Fruit fly (Drosophila melanogaster) whole organism, embryonic: ENCODE results near the gene f-cup.

ENCODE experiments used
- BEAF-32 ChIP-seq: fragments of 200-800 bp; sonication (Bioruptor generic); optimal IDR thresholded peaks from 3 replicates; lab custom pipeline; 2017; ENCODE audit warnings: missing biosample characterization, missing genetic modification characterization, mild to moderate bottlenecking, moderate library complexity, missing genetic modification reagents
- C15 ChIP-seq: fragments of 200-800 bp; sonication (Bioruptor generic); IDR thresholded peaks from 3 replicates; pipeline ENCODE4 v1.3.6; 2022; ENCODE audit warnings: missing biosample characterization, missing genetic modification characterization
- CG10274 ChIP-seq: fragments of 200-800 bp; sonication (Bioruptor generic); optimal IDR thresholded peaks from 3 replicates; lab custom pipeline; 2017; ENCODE audit warnings: missing biosample characterization, mild to moderate bottlenecking, missing genetic modification characterization
- CG11085 ChIP-seq: fragments of 200-800 bp; sonication (Bioruptor generic); IDR thresholded peaks from 2 replicates; pipeline ENCODE4 v1.3.6; 2022; ENCODE audit warnings: missing biosample characterization, missing genetic modification characterization
- CG11247 ChIP-seq: fragments of 200-800 bp; sonication (Bioruptor generic); IDR thresholded peaks from 2 replicates; pipeline ENCODE4 v1.3.6; 2022; ENCODE audit warnings: missing biosample characterization, missing genetic modification characterization
- CG13894 ChIP-seq: fragments of 200-800 bp; sonication (Bioruptor generic); optimal IDR thresholded peaks from 3 replicates; lab custom pipeline; 2018; ENCODE audit warnings: missing biosample characterization, mild to moderate bottlenecking, missing genetic modification characterization, moderate library complexity
- CG15073 ChIP-seq: fragments of 200-800 bp; sonication (Bioruptor generic); optimal IDR thresholded peaks from 2 replicates; lab custom pipeline; 2016; ENCODE audit warnings: missing biosample characterization, missing genetic modification characterization
- CG16779 ChIP-seq: fragments of 200-800 bp; sonication (Bioruptor generic); IDR thresholded peaks from 2 replicates; pipeline ENCODE4 v1.3.6; 2022; ENCODE audit warnings: missing biosample characterization, missing genetic modification characterization
- CG18262 ChIP-seq: fragments of 200-800 bp; optimal IDR thresholded peaks from 3 replicates; lab custom pipeline; 2019; ENCODE audit warnings: missing biosample characterization, mild to moderate bottlenecking, missing genetic modification characterization, moderate library complexity
- CG18476 ChIP-seq: fragments of 200-800 bp; sonication (Bioruptor generic); optimal IDR thresholded peaks from 2 replicates; lab custom pipeline; 2016; ENCODE audit warnings: missing biosample characterization, mild to moderate bottlenecking, missing genetic modification characterization
- CG34376 ChIP-seq: fragments of 200-800 bp; sonication (Bioruptor generic); optimal IDR thresholded peaks from 2 replicates; lab custom pipeline; 2018; ENCODE audit warnings: missing biosample characterization, mild to moderate bottlenecking, missing genetic modification characterization
- CG3726 ChIP-seq: fragments of 200-800 bp; sonication (Bioruptor generic); IDR thresholded peaks from 3 replicates; pipeline ENCODE4, ENCODE4 v1.3.6; 2022; ENCODE audit warnings: missing biosample characterization, missing genetic modification characterization
- CG43689 ChIP-seq: fragments of 200-800 bp; sonication (Bioruptor generic); IDR thresholded peaks from 2 replicates; pipeline ENCODE4 v1.3.6; 2022; ENCODE audit warnings: missing biosample characterization, missing genetic modification characterization
- CG4424 ChIP-seq: fragments of 200-800 bp; sonication (Bioruptor generic); optimal IDR thresholded peaks from 3 replicates; lab custom pipeline; 2016; ENCODE audit warnings: missing biosample characterization, missing genetic modification characterization
- CG6175 ChIP-seq: fragments of 200-800 bp; sonication (Bioruptor generic); IDR thresholded peaks from 3 replicates; pipeline ENCODE4 v1.3.6; 2022; ENCODE audit warnings: missing biosample characterization, missing genetic modification characterization
- CG6254 ChIP-seq: fragments of 200-800 bp; sonication (Bioruptor generic); optimal IDR thresholded peaks from 3 replicates; lab custom pipeline; 2017; ENCODE audit warnings: mild to moderate bottlenecking, missing biosample characterization, missing genetic modification reagents, missing genetic modification characterization
- CG7271 ChIP-seq: fragments of 200-800 bp; sonication (Bioruptor generic); optimal IDR thresholded peaks from 2 replicates; lab custom pipeline; 2018; ENCODE audit warnings: missing biosample characterization, mild to moderate bottlenecking, missing genetic modification characterization, moderate library complexity
- CG7786 ChIP-seq: fragments of 200-800 bp; sonication (Bioruptor generic); optimal IDR thresholded peaks from 2 replicates; lab custom pipeline; 2016; ENCODE audit warnings: missing biosample characterization, missing genetic modification characterization
- CG9215 ChIP-seq: fragments of 200-800 bp; sonication (Bioruptor generic); IDR thresholded peaks from 2 replicates; pipeline ENCODE4 v1.3.6; 2022; ENCODE audit warnings: missing biosample characterization, missing genetic modification characterization
- CG9609 ChIP-seq: fragments of 200-800 bp; sonication (Bioruptor generic); optimal IDR thresholded peaks from 3 replicates; lab custom pipeline; 2016; ENCODE audit warnings: missing biosample characterization, missing genetic modification characterization
- Dip3 ChIP-seq: fragments of 200-800 bp; sonication (Bioruptor generic); optimal IDR thresholded peaks from 3 replicates; lab custom pipeline; 2016; ENCODE audit warnings: missing biosample characterization, missing genetic modification characterization
- Drgx ChIP-seq: fragments of 200-800 bp; sonication (Bioruptor generic); IDR thresholded peaks from 2 replicates; pipeline ENCODE4 v1.3.6; 2022; ENCODE audit warnings: missing biosample characterization, missing genetic modification characterization
- E2f2 ChIP-seq: fragments of 200-800 bp; sonication (Bioruptor generic); IDR thresholded peaks from 2 replicates; pipeline ENCODE4 v1.3.6; 2022; ENCODE audit warnings: missing biosample characterization, missing genetic modification characterization
- Gsc ChIP-seq: fragments of 200-800 bp; sonication (Bioruptor generic); IDR thresholded peaks from 2 replicates; pipeline ENCODE4 v1.3.6; 2022; ENCODE audit warnings: missing biosample characterization, missing genetic modification characterization
- HLH54F ChIP-seq: fragments of 200-800 bp; sonication (Bioruptor generic); optimal IDR thresholded peaks from 3 replicates; lab custom pipeline; 2016; ENCODE audit warnings: missing biosample characterization, missing genetic modification characterization
- Hmr ChIP-seq: fragments of 200-800 bp; sonication (Bioruptor generic); optimal IDR thresholded peaks from 3 replicates; lab custom pipeline; 2017; ENCODE audit warnings: mild to moderate bottlenecking, missing biosample characterization, missing genetic modification reagents, missing genetic modification characterization
- Lpt ChIP-seq: fragments of >200 bp; optimal IDR thresholded peaks from 2 replicates; lab custom pipeline; 2018; ENCODE audit warnings: missing biosample characterization, missing genetic modification characterization
- Neu2 ChIP-seq: fragments of 200-800 bp; sonication (Bioruptor generic); optimal IDR thresholded peaks from 3 replicates; lab custom pipeline; 2016; ENCODE audit warnings: missing biosample characterization, missing genetic modification characterization, borderline replicate concordance
- Pdp1 ChIP-seq, 2 experiments: fragments of 200-800 bp; sonication (Bioruptor generic); optimal IDR thresholded peaks; 3 replicates each; lab custom pipeline; 2016; ENCODE audit warnings: missing biosample characterization in 2 of 2, missing genetic modification characterization in 2 of 2, mild to moderate bottlenecking in 1 of 2, moderate library complexity in 1 of 2
- cato ChIP-seq: fragments of 200-800 bp; sonication (Bioruptor generic); optimal IDR thresholded peaks from 2 replicates; lab custom pipeline; 2016; ENCODE audit warnings: missing biosample characterization, missing genetic modification characterization, borderline replicate concordance
- chn ChIP-seq: fragments of 200-800 bp; sonication (Bioruptor generic); optimal IDR thresholded peaks from 2 replicates; lab custom pipeline; 2016; ENCODE audit warnings: missing biosample characterization, missing genetic modification characterization
- croc ChIP-seq: fragments of 200-800 bp; sonication (Bioruptor generic); conservative IDR thresholded peaks from 3 replicates; pipeline ENCODE4 v1.3.6; 2022; ENCODE audit warnings: missing biosample characterization, missing genetic modification characterization
- dm ChIP-seq: fragments of 200-800 bp; sonication (Bioruptor generic); optimal IDR thresholded peaks from 3 replicates; lab custom pipeline; 2016; ENCODE audit warnings: missing biosample characterization, missing genetic modification characterization
- hth ChIP-seq: fragments of >200 bp; optimal IDR thresholded peaks from 2 replicates; lab custom pipeline; 2017; ENCODE audit warnings: inconsistent platforms
- kah ChIP-seq: fragments of 200-800 bp; sonication (Bioruptor generic); optimal IDR thresholded peaks from 2 replicates; lab custom pipeline; 2018; ENCODE audit warnings: missing biosample characterization, mild to moderate bottlenecking, missing genetic modification characterization
- lilli ChIP-seq: fragments of 200-800 bp; sonication (Bioruptor generic); optimal IDR thresholded peaks from 3 replicates; lab custom pipeline; 2016; ENCODE audit warnings: missing biosample characterization, missing genetic modification characterization
- mam ChIP-seq: fragments of 200-800 bp; sonication (Bioruptor generic); optimal IDR thresholded peaks from 3 replicates; lab custom pipeline; 2016; ENCODE audit warnings: missing biosample characterization, missing genetic modification characterization
- pan ChIP-seq, 4 experiments: fragments of >200 bp in 3 of 4; fragments of 200-800 bp in 1 of 4; sonication (Bioruptor generic) in 1 of 4; optimal IDR thresholded peaks in 3 of 4; IDR thresholded peaks in 1 of 4; 2 replicates each; pipeline versions ENCODE4 v1.3.6 to Lab custom; 2017 to 2022; ENCODE audit warnings: missing biosample characterization in 2 of 4, missing genetic modification characterization in 2 of 4, mixed read lengths in 1 of 4
- pho ChIP-seq: fragments of 200-800 bp; sonication (Bioruptor generic); optimal IDR thresholded peaks from 2 replicates; lab custom pipeline; 2016; ENCODE audit warnings: missing biosample characterization, missing genetic modification characterization
- pita ChIP-seq: fragments of 200-800 bp; sonication (Bioruptor generic); optimal IDR thresholded peaks from 2 replicates; lab custom pipeline; 2017; ENCODE audit warnings: missing biosample characterization, mild to moderate bottlenecking, missing genetic modification characterization
- psq ChIP-seq: fragments of 200-800 bp; sonication (Bioruptor generic); optimal IDR thresholded peaks from 2 replicates; lab custom pipeline; 2017; ENCODE audit warnings: missing biosample characterization, missing genetic modification characterization
- ro ChIP-seq: fragments of 200-800 bp; sonication (Bioruptor generic); IDR thresholded peaks from 2 replicates; pipeline ENCODE4 v1.3.6; 2022; ENCODE audit warnings: missing biosample characterization, missing genetic modification characterization
- run ChIP-seq: fragments of 200-800 bp; sonication (Bioruptor generic); optimal IDR thresholded peaks from 3 replicates; lab custom pipeline; 2018; ENCODE audit warnings: missing biosample characterization, mild to moderate bottlenecking, missing genetic modification characterization
- sens-2 ChIP-seq: fragments of 200-800 bp; sonication (Bioruptor generic); IDR thresholded peaks from 2 replicates; pipeline ENCODE4 v1.3.6; 2022; ENCODE audit warnings: missing biosample characterization, missing genetic modification characterization
- sr ChIP-seq: fragments of 200-800 bp; sonication (Bioruptor generic); IDR thresholded peaks from 3 replicates; pipeline ENCODE4 v1.3.6; 2022; ENCODE audit warnings: missing biosample characterization, missing genetic modification characterization
- stc ChIP-seq: fragments of 200-800 bp; sonication (Bioruptor generic); IDR thresholded peaks from 2 replicates; pipeline ENCODE4 v1.3.6; 2022; ENCODE audit warnings: missing biosample characterization, missing genetic modification characterization
- vnd ChIP-seq: fragments of 200-800 bp; sonication (Bioruptor generic); IDR thresholded peaks from 3 replicates; pipeline ENCODE4 v1.3.6; 2022; ENCODE audit warnings: missing biosample characterization, missing genetic modification characterization; ENCODE audit not compliant: partially characterized antibody
- wdn ChIP-seq: fragments of 200-800 bp; sonication (Bioruptor generic); IDR thresholded peaks from 2 replicates; pipeline ENCODE4 v1.3.6; 2022; ENCODE audit warnings: missing biosample characterization, missing genetic modification characterization
- zfh1 ChIP-seq: fragments of 200-800 bp; sonication (Bioruptor generic); IDR thresholded peaks from 3 replicates; pipeline ENCODE4 v1.3.6; 2022; ENCODE audit warnings: missing biosample characterization, missing genetic modification characterization

f-cup gene

DNA sequence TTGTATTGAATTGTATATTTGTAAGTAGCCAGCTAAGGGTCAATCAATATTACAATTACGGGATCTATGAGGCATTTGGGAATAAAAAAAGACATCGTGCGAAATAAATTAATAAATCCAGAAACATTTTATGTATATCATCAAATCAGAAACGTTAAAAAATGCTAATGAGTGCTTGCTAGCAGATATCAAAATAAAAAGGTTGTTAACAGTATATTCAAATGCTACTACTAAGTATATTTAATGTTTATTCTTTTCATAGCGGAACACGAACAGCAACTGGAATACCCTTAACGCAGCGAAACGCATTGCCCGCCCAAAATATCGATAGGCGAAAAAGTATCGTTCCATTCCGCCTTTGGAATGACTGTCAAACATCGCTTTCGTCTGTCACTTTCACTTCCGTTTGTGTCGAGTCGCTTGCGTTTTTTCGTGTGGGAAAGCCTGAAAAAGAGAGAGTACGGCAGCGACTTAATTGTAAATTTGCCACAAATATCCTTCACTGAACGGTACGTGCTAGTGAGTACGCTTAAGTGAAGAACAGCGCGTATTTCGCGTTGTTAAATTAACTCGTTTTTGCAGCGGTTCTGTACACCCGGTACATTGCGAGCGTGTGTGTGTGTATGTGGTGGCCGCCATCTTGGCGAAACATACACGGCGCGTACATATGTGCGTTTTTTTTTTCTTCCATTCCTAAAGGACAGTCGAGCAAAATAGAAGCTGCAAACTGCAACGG is 39.5 kb downstream of the f-cup start, which contains the start of gene B52 (continued):
- no peak for TF ChIP-seq CG13894
- peak; percentile 54 for TF ChIP-seq pho (GFP tag; lab: Kevin White, UChicago)
- peak; percentile 73 for TF ChIP-seq BEAF-32 (GFP tag; lab: Kevin White, UChicago)
- peak; percentile 80 for TF ChIP-seq dm (GFP tag; lab: Kevin White, UChicago)
- peak; percentile 39; the same call in 1 of the 2 replicates for TF ChIP-seq CG9215 (GFP tag; lab: Robert Waterston, UW)
- no peak for TF ChIP-seq pita (GFP tag; lab: Kevin White, UChicago)
- peak; percentile 61; the same call in 1 of the 2 replicates for TF ChIP-seq stc (GFP tag; lab: Robert Waterston, UW)
- TF ChIP-seq Hmr = peak; percentile 77
- no peak for TF ChIP-seq ro
- 0 out of 3 replicates have a peak, but pooled peaks have one; percentile 37 for TF ChIP-seq CG6175
- peak; percentile 62 for TF ChIP-seq CG6254 (GFP tag; lab: Kevin White, UChicago)
- peak; percentile 21 for TF ChIP-seq CG7786 (GFP tag; lab: Kevin White, UChicago)
- TF ChIP-seq CG11247 (GFP tag; lab: Robert Waterston, UW) = peak; percentile 63
- peak in 1 of 2 experiments; percentile 35 for TF ChIP-seq Pdp1 (GFP tag; optimal IDR thresholded peaks at IDR 0.05; lab: Kevin White, UChicago)
- TF ChIP-seq hth = no peak
- TF ChIP-seq sens-2 (GFP tag; lab: Robert Waterston, UW) = peak; percentile 73
- no peak for TF ChIP-seq cato (GFP tag; lab: Kevin White, UChicago)
- no peak for TF ChIP-seq psq (GFP tag; lab: Kevin White, UChicago)
- peak; percentile 50 for TF ChIP-seq Drgx (GFP tag; lab: Robert Waterston, UW)
- TF ChIP-seq CG11085 (GFP tag; lab: Robert Waterston, UW) = peak; percentile 57; the same call in 1 of the 2 replicates
- TF ChIP-seq run (tag; lab: Kevin White, UChicago) = no peak
- peak; percentile 17 for TF ChIP-seq Dip3 (GFP tag; lab: Kevin White, UChicago)
- peak; percentile 70 for TF ChIP-seq kah (GFP tag; lab: Kevin White, UChicago)
- peak; percentile 41 for TF ChIP-seq CG10274
- peak; percentile 84 for TF ChIP-seq CG34376 (GFP tag; lab: Kevin White, UChicago)
- TF ChIP-seq CG4424 (GFP tag; lab: Kevin White, UChicago) = peak; percentile 50
- TF ChIP-seq vnd (GFP tag; lab: Robert Waterston, UW) = 0 out of 3 replicates have a peak, but pooled peaks have one; percentile 33
- TF ChIP-seq zfh1 (GFP tag; lab: Robert Waterston, UW) = peak; percentile 77
- TF ChIP-seq CG9609 (GFP tag; lab: Kevin White, UChicago) = peak; percentile 48
- no peak for TF ChIP-seq Lpt (GFP tag; lab: Kevin White, UChicago)
- no peak; the same call in 2 of the 3 replicates for TF ChIP-seq croc (GFP tag; lab: Robert Waterston, UW)
- peak; percentile 34; the same call in 1 of the 3 replicates for TF ChIP-seq sr (GFP tag; lab: Robert Waterston, UW)
- no peak; the same call in 1 of the 2 replicates for TF ChIP-seq Gsc (GFP tag; lab: Robert Waterston, UW)
- no peak for TF ChIP-seq CG43689 (GFP tag; lab: Robert Waterston, UW)
- TF ChIP-seq chn = peak; percentile 39
- no peak for TF ChIP-seq CG18476 (GFP tag; lab: Kevin White, UChicago)
- peak; percentile 61 for TF ChIP-seq CG16779 (GFP tag; lab: Robert Waterston, UW)
- no peak for TF ChIP-seq CG15073 (GFP tag; lab: Kevin White, UChicago)
- TF ChIP-seq Neu2 = no peak
- peak; percentile 50; the same call in 1 of the 2 replicates for TF ChIP-seq E2f2 (GFP tag; lab: Robert Waterston, UW)
- peak; percentile 44 for TF ChIP-seq HLH54F (GFP tag; lab: Kevin White, UChicago)
- 0 out of 3 replicates have a peak, but pooled peaks have one; percentile 49 for TF ChIP-seq C15 (GFP tag; lab: Robert Waterston, UW)
- no peak for TF ChIP-seq lilli (GFP tag; lab: Kevin White, UChicago)
- TF ChIP-seq CG3726 = no peak
- peak; percentile 66 for TF ChIP-seq mam (GFP tag; lab: Kevin White, UChicago)
- peak; percentile 32 for TF ChIP-seq CG18262 (tag; lab: Kevin White, UChicago)
- TF ChIP-seq wdn = peak; percentile 56; the same call in 1 of the 2 replicates
- TF ChIP-seq CG7271 = peak; percentile 78
- TF ChIP-seq pan (optimal IDR thresholded peaks at IDR 0.05; lab: Kevin White, UChicago) = no peak
- peak in 1 of 2 experiments; percentile 65 for TF ChIP-seq pan (GFP tag; optimal IDR thresholded peaks at IDR 0.05 in 1 of 2, IDR thresholded peaks at IDR 0.05 in 1 of 2)
